Worm (Caenorhabditis elegans): ENCODE results near the gene nsy-1.

nsy-1 gene

DNA sequence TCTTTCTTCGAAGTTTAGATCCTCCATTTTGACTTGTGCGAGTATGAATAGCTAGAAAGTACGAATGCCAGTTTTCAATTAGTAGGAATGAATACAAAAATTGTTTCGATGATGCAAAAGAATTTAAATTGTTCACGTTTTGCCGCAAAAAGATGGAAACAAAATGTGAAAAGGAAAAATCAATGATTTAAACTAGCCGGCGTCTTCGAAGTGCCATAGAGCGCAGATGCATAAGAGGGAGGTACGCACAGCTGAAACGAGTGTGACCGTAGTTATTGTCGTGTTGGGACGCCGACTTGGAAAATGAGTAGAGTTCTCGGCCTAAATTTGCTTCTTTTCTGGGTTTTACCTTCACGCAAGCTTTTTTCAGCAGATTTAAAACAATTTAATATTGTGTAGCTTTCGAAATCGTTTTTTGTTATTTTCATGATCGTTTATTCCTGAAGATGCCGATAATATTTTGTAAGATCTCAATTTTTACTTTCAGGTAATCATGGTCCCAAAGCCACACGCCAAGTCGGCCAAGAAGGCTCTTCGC is 32.6 kb downstream of the nsy-1 start, which contains the start of the genes ify-1 and rpl-22 (continued):
- TF ChIP-seq fkh-8 (tag; optimal IDR thresholded peaks at IDR 0.05) (peak; percentile 90), unc-62 (GFP tag; optimal IDR thresholded peaks at IDR 0.05) (no peak), nhr-12 (tag; optimal IDR thresholded peaks at IDR 0.05) (no peak), C16A3.4 (tag; optimal IDR thresholded peaks at IDR 0.05) (peak; percentile 98), fkh-4 (tag; optimal IDR thresholded peaks at IDR 0.05; ENCODE audit: borderline replicate concordance) (peak; percentile 54), lin-35 (GFP tag; optimal IDR thresholded peaks at IDR 0.05) (peak; percentile 95 to 98), lin-39 (tag; optimal IDR thresholded peaks at IDR 0.05) (peak; percentile 82), isw-1 (GFP tag; IDR thresholded peaks at IDR 0.05) (peak; percentile 93), nhr-77 (tag; optimal IDR thresholded peaks at IDR 0.05) (peak; percentile 95), elt-3 (tag; optimal IDR thresholded peaks at IDR 0.05) (peak; percentile 5 to 98 (median 78)), swsn-7 (tag; optimal IDR thresholded peaks at IDR 0.05) (peak; percentile 93), ceh-82 (tag; optimal IDR thresholded peaks at IDR 0.05) (peak; percentile 89 to 97 (median 94)), mab-9 (GFP tag; IDR thresholded peaks at IDR 0.05) (peak; percentile 53; the same call in 1 of the 2 replicates), nhr-11 (tag; optimal IDR thresholded peaks at IDR 0.05) (peak; percentile 72), xbp-1 (tag; optimal IDR thresholded peaks at IDR 0.05) (peak; percentile 93), aly-2 (tag; optimal IDR thresholded peaks at IDR 0.05) (peak; percentile 69), efl-1 (optimal IDR thresholded peaks at IDR 0.05) (peak; percentile 95 to 96), efl-1 (GFP tag; optimal IDR thresholded peaks at IDR 0.05 in 1 of 2) (peak; percentile 93 to 99), dpl-1 (GFP tag; optimal IDR thresholded peaks at IDR 0.05) (peak; percentile 93 to 94 (median 94)), ama-1 (optimal IDR thresholded peaks at IDR 0.05) (peak; percentile 70), lin-13 (GFP tag; optimal IDR thresholded peaks at IDR 0.05) (peak; percentile 93), sptf-1 (tag; optimal IDR thresholded peaks at IDR 0.05) (no peak), nhr-76 (tag; optimal IDR thresholded peaks at IDR 0.05) (no peak), blmp-1 (tag; optimal IDR thresholded peaks at IDR 0.05) (peak; percentile 87), aha-1 (tag; optimal IDR thresholded peaks at IDR 0.05) (peak; percentile 36), snpc-4 (tag; optimal IDR thresholded peaks at IDR 0.05) (peak; percentile 93), zag-1 (tag; optimal IDR thresholded peaks at IDR 0.05) (peak; percentile 17), hlh-4 (tag; optimal IDR thresholded peaks at IDR 0.05) (no peak), nhr-19 (GFP tag; conservative IDR thresholded peaks at IDR 0.05) (peak; percentile 93), tlp-1 (tag; optimal IDR thresholded peaks at IDR 0.05) (no peak), C04F5.9 (tag; optimal IDR thresholded peaks at IDR 0.05) (peak; percentile 80), mdl-1 (tag; optimal IDR thresholded peaks at IDR 0.05) (peak in 1 of 2 experiments; percentile 90), sup-37 (GFP tag; optimal IDR thresholded peaks at IDR 0.05) (peak; percentile 51), egl-27 (tag; optimal IDR thresholded peaks at IDR 0.05) (peak in 1 of 2 experiments; percentile 36), efl-3 (GFP tag; optimal IDR thresholded peaks at IDR 0.05) (no peak), alr-1 (tag; optimal IDR thresholded peaks at IDR 0.05; ENCODE audit: borderline replicate concordance) (no peak), sox-4 (tag; optimal IDR thresholded peaks at IDR 0.05) (peak; percentile 48)

DNA sequence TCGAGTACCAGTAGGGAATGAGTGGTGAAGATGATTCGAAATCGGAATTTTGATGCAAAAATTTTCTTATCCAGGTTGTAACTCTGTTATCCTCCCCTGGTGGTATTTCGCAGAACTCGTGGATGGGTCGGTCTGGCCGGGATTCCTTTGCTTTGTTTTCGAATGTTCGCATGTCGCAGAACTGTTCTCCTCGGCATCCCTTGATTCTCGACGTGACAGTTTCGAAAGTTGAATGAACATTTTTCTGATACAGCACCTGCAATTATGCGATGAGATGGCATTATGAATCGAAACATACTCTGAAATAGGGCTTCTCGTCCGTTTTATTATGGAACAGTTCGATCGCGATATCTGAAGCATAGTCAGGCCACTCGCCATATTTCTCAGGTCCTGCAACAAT is 33.7 kb downstream of the nsy-1 start:
- TF ChIP-seq efl-1 (optimal IDR thresholded peaks at IDR 0.05), result no peak
- TF ChIP-seq efl-1 (GFP tag; optimal IDR thresholded peaks at IDR 0.05 in 1 of 2), result peak in 1 of 2 experiments; percentile 92
- no peak for TF ChIP-seq ceh-63 (GFP tag; optimal IDR thresholded peaks at IDR 0.05)
- TF ChIP-seq nhr-20 (tag; optimal IDR thresholded peaks at IDR 0.05), result no peak
- TF ChIP-seq nhr-84 (tag; optimal IDR thresholded peaks at IDR 0.05), result no peak
- no peak for TF ChIP-seq unc-130 (tag; optimal IDR thresholded peaks at IDR 0.05)
- TF ChIP-seq aly-2 (tag; optimal IDR thresholded peaks at IDR 0.05), result no peak
- peak; percentile 47 for TF ChIP-seq nhr-85 (tag)
- no peak for TF ChIP-seq jun-1 (tag; optimal IDR thresholded peaks at IDR 0.05)
- no peak for TF ChIP-seq egl-27 (tag; optimal IDR thresholded peaks at IDR 0.05)
- no peak for TF ChIP-seq nhr-12 (tag; optimal IDR thresholded peaks at IDR 0.05)
- no peak for TF ChIP-seq efl-3 (GFP tag; optimal IDR thresholded peaks at IDR 0.05)
- TF ChIP-seq fkh-10 (GFP tag; optimal IDR thresholded peaks at IDR 0.05), result no peak
- no peak for TF ChIP-seq ceh-82 (tag; optimal IDR thresholded peaks at IDR 0.05)
- TF ChIP-seq zip-4 (GFP tag; optimal IDR thresholded peaks at IDR 0.05), result no peak
- no peak for TF ChIP-seq nhr-28 (tag; optimal IDR thresholded peaks at IDR 0.05)
- TF ChIP-seq Y116A8C.19 (tag; optimal IDR thresholded peaks at IDR 0.05; ENCODE audit: borderline replicate concordance), result no peak
- TF ChIP-seq unc-98 (GFP tag; IDR thresholded peaks at IDR 0.05), result no peak
- no peak for TF ChIP-seq vab-15 (tag; optimal IDR thresholded peaks at IDR 0.05)
- no peak for TF ChIP-seq nhr-237 (tag; optimal IDR thresholded peaks at IDR 0.05)
- TF ChIP-seq snu-23 (GFP tag; optimal IDR thresholded peaks at IDR 0.05), result no peak
- TF ChIP-seq tbx-2 (tag; optimal IDR thresholded peaks at IDR 0.05), result no peak
- TF ChIP-seq isw-1 (GFP tag; IDR thresholded peaks at IDR 0.05), result no peak
- peak; percentile 7 for TF ChIP-seq nhr-77 (tag; optimal IDR thresholded peaks at IDR 0.05)
- no peak for TF ChIP-seq lin-15B (tag; optimal IDR thresholded peaks at IDR 0.05)
